Worm (Caenorhabditis elegans) whole organism, mixed stage, embryonic: ENCODE results near the gene unc-26.

ENCODE experiments used
- M03D4.4 ChIP-seq: sonication (generic microtip); optimal IDR thresholded peaks from 2 replicates; lab custom pipeline; 2017; ENCODE audit warnings: mild to moderate bottlenecking, missing genetic modification characterization, missing compliant biosample characterization
- blmp-1 ChIP-seq: fragments of 150-350 bp; optimal IDR thresholded peaks from 2 replicates; lab custom pipeline; 2014; ENCODE audit warnings: missing biosample characterization, missing genetic modification characterization
- ceh-39 ChIP-seq: fragments of 150-350 bp; optimal IDR thresholded peaks from 2 replicates; lab custom pipeline; 2014; ENCODE audit warnings: missing biosample characterization, missing genetic modification characterization
- ceh-43 ChIP-seq: fragments of 200-800 bp; sonication (Bioruptor generic); optimal IDR thresholded peaks from 2 replicates; lab custom pipeline; 2018; ENCODE audit warnings: mild to moderate bottlenecking, missing genetic modification characterization, moderate library complexity, missing compliant biosample characterization
- ceh-83 ChIP-seq: fragments of 200-800 bp; sonication (Bioruptor generic); optimal IDR thresholded peaks from 2 replicates; lab custom pipeline; 2018; ENCODE audit warnings: mild to moderate bottlenecking, missing genetic modification characterization, missing compliant biosample characterization
- ces-1 ChIP-seq: fragments of 150-350 bp; optimal IDR thresholded peaks from 2 replicates; lab custom pipeline; 2014; ENCODE audit warnings: missing biosample characterization, missing genetic modification reagents, missing genetic modification characterization
- cnd-1 ChIP-seq: fragments of 200-800 bp; sonication (Bioruptor generic); optimal IDR thresholded peaks from 2 replicates; lab custom pipeline; 2018; ENCODE audit warnings: mild to moderate bottlenecking, missing genetic modification characterization, missing compliant biosample characterization
- elt-1 ChIP-seq: sonication (generic microtip); optimal IDR thresholded peaks from 2 replicates; lab custom pipeline; 2017; ENCODE audit warnings: missing genetic modification characterization, mild to moderate bottlenecking, missing compliant biosample characterization, antibody characterized with exemption, moderate library complexity, borderline replicate concordance; ENCODE audit not compliant: insufficient read depth
- elt-3 ChIP-seq: fragments of 150-350 bp; optimal IDR thresholded peaks from 2 replicates; lab custom pipeline; 2014; ENCODE audit warnings: missing biosample characterization, missing genetic modification characterization
- ham-2 ChIP-seq: fragments of 200-800 bp; sonication (Bioruptor generic); optimal IDR thresholded peaks from 2 replicates; lab custom pipeline; 2018; ENCODE audit warnings: mild to moderate bottlenecking, missing genetic modification characterization, missing compliant biosample characterization
- lin-13 ChIP-seq: fragments of 150-350 bp; optimal IDR thresholded peaks from 2 replicates; lab custom pipeline; 2014; ENCODE audit warnings: missing biosample characterization, missing genetic modification characterization
- lin-32 ChIP-seq: fragments of 200-800 bp; sonication (Bioruptor generic); optimal IDR thresholded peaks from 2 replicates; lab custom pipeline; 2018; ENCODE audit warnings: mild to moderate bottlenecking, missing genetic modification characterization, missing compliant biosample characterization
- lsy-2 ChIP-seq: fragments of 150-350 bp; optimal IDR thresholded peaks from 2 replicates; lab custom pipeline; 2014; ENCODE audit warnings: missing biosample characterization, missing genetic modification characterization
- mab-5 ChIP-seq: fragments of 150-350 bp; optimal IDR thresholded peaks from 2 replicates; lab custom pipeline; 2014; ENCODE audit warnings: missing biosample characterization, missing genetic modification characterization
- mep-1 ChIP-seq: fragments of 150-350 bp; optimal IDR thresholded peaks from 2 replicates; lab custom pipeline; 2017; ENCODE audit warnings: missing biosample characterization, missing genetic modification reagents, missing genetic modification characterization, inconsistent platforms
- mls-2 ChIP-seq: sonication (generic microtip); optimal IDR thresholded peaks from 2 replicates; lab custom pipeline; 2016; ENCODE audit warnings: mild to moderate bottlenecking, missing genetic modification characterization, moderate library complexity, missing compliant biosample characterization
- nhr-12 ChIP-seq: fragments of 150-350 bp; optimal IDR thresholded peaks from 2 replicates; lab custom pipeline; 2014; ENCODE audit warnings: missing biosample characterization, missing genetic modification characterization
- nhr-2 ChIP-seq: fragments of 150-350 bp; optimal IDR thresholded peaks from 2 replicates; lab custom pipeline; 2014; ENCODE audit warnings: missing biosample characterization, missing genetic modification characterization
- nhr-237 ChIP-seq: fragments of 150-350 bp; optimal IDR thresholded peaks from 2 replicates; lab custom pipeline; 2014; ENCODE audit warnings: missing biosample characterization, missing genetic modification characterization
- nhr-28 ChIP-seq: fragments of 150-350 bp; optimal IDR thresholded peaks from 2 replicates; lab custom pipeline; 2014; ENCODE audit warnings: missing biosample characterization, missing genetic modification characterization
- nhr-76 ChIP-seq: sonication (generic microtip); optimal IDR thresholded peaks from 2 replicates; lab custom pipeline; 2017; ENCODE audit warnings: missing biosample characterization, missing genetic modification characterization
- pha-4 ChIP-seq: fragments of 150-350 bp; optimal IDR thresholded peaks from 2 replicates; lab custom pipeline; 2018; ENCODE audit warnings: missing biosample characterization, missing genetic modification reagents, missing genetic modification characterization
- sem-2 ChIP-seq: fragments of 200-800 bp; sonication (Bioruptor generic); optimal IDR thresholded peaks from 2 replicates; lab custom pipeline; 2018; ENCODE audit warnings: mild to moderate bottlenecking, missing genetic modification characterization, missing compliant biosample characterization
- snpc-4 ChIP-seq: fragments of 150-350 bp; optimal IDR thresholded peaks from 2 replicates; lab custom pipeline; 2014; ENCODE audit warnings: missing biosample characterization, missing genetic modification characterization
- sptf-1 ChIP-seq: sonication (generic microtip); optimal IDR thresholded peaks from 2 replicates; lab custom pipeline; 2017; ENCODE audit warnings: mild to moderate bottlenecking, missing genetic modification characterization, moderate library complexity, missing compliant biosample characterization
- tbx-8 ChIP-seq: fragments of 200-800 bp; sonication (Bioruptor generic); optimal IDR thresholded peaks from 2 replicates; lab custom pipeline; 2018; ENCODE audit warnings: mild to moderate bottlenecking, missing genetic modification characterization, moderate library complexity, missing compliant biosample characterization
- unc-120 ChIP-seq: sonication (generic microtip); optimal IDR thresholded peaks from 2 replicates; lab custom pipeline; 2017; ENCODE audit warnings: missing genetic modification characterization, missing compliant biosample characterization; ENCODE audit not compliant: poor library complexity, severe bottlenecking
- unc-39 ChIP-seq: fragments of 150-350 bp; optimal IDR thresholded peaks from 2 replicates; lab custom pipeline; 2014; ENCODE audit warnings: missing biosample characterization, missing genetic modification characterization
- unc-62 ChIP-seq: fragments of 150-350 bp; optimal IDR thresholded peaks from 2 replicates; lab custom pipeline; 2014; ENCODE audit warnings: missing biosample characterization, missing genetic modification reagents, missing genetic modification characterization
- zip-8 ChIP-seq: fragments of 150-350 bp; optimal IDR thresholded peaks from 2 replicates; lab custom pipeline; 2014; ENCODE audit warnings: missing biosample characterization, missing genetic modification characterization
- ztf-11 ChIP-seq: fragments of 150-350 bp; optimal IDR thresholded peaks from 2 replicates; lab custom pipeline; 2014; ENCODE audit warnings: missing biosample characterization, missing genetic modification characterization

unc-26 gene

DNA sequence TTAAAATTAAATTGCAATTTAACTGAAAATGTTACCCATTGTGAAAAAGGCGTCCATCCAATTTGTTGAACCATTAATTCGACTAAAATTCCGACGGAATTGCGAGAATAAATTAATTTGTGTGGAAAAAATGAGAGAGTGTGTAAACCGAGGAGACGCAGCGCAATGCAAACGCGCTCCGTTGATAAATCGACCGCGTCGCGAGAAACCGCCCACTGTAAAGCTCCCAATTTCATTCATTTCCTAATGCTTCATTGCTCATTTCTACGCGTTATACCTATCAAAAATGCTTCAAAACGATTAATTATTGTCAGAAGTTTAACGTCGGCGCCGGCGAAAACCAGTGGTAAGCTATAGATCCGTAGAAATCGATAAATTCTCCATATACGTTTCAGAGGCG lies 25.4 kb upstream of the unc-26 start, which contains the start of the genes Y67H2A.2 and micu-1:
Y67H2A.2 (minus strand) TSS at position 74 of the 400 bp plus-strand sequence.
micu-1 (plus strand) TSS at position 181 of the 400 bp plus-strand sequence.
- TF ChIP-seq lsy-2 (tag; lab: Kevin White, UChicago) (peak; percentile 71), ceh-39 (tag; lab: Kevin White, UChicago) (peak; percentile 61), mep-1 (tag; lab: Kevin White, UChicago) (peak; percentile 5), ceh-43 (GFP tag; lab: Kevin White, UChicago) (peak; percentile 37), pha-4 (peak; percentile 74), unc-62 (GFP tag; lab: Kevin White, UChicago) (no peak), mls-2 (tag; lab: Kevin White, UChicago) (peak; percentile 59), snpc-4 (tag; lab: Kevin White, UChicago) (no peak), sptf-1 (tag; lab: Kevin White, UChicago) (peak; percentile 30), lin-32 (GFP tag; lab: Kevin White, UChicago) (no peak), unc-39 (tag; lab: Kevin White, UChicago) (no peak), ztf-11 (tag; lab: Kevin White, UChicago) (peak; percentile 11), ces-1 (GFP tag; lab: Kevin White, UChicago) (peak; percentile 99)

DNA sequence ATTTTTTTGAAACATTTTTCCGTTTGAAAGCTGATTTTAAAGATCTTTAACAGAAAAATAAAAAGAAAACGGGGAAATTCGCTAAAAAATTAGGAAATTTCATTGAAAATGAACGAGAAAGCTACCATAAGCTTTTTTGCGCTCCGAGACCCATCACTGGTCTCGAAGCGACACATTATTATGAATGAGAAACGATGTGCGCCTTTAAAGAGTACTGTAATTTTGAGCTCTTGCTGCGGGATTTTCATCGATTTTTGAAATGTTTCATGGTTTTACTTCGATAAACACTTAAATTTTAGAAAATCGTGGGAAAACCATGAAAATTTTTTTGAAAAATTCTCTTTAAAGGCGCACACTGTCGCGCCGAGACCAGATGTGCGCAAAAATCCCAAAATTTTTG lies 17.9 kb upstream of the unc-26 start:
- TF ChIP-seq sptf-1 (tag; lab: Kevin White, UChicago) = no peak
- TF ChIP-seq lsy-2 (tag; lab: Kevin White, UChicago) = no peak
- TF ChIP-seq lin-32 (GFP tag; lab: Kevin White, UChicago) = no peak
- no peak for TF ChIP-seq unc-39 (tag; lab: Kevin White, UChicago)
- TF ChIP-seq zip-8 (tag; lab: Kevin White, UChicago) = no peak
- no peak for TF ChIP-seq ceh-39 (tag; lab: Kevin White, UChicago)
- no peak for TF ChIP-seq ham-2 (GFP tag; lab: Kevin White, UChicago)
- no peak for TF ChIP-seq cnd-1 (tag; lab: Kevin White, UChicago)
- no peak for TF ChIP-seq ces-1 (GFP tag; lab: Kevin White, UChicago)
- no peak for TF ChIP-seq blmp-1 (tag; lab: Kevin White, UChicago)
- no peak for TF ChIP-seq elt-1 (tag; lab: Kevin White, UChicago)
- TF ChIP-seq M03D4.4 (tag; lab: Kevin White, UChicago) = no peak
- no peak for TF ChIP-seq pha-4
- TF ChIP-seq lin-13 (tag; lab: Kevin White, UChicago) = no peak
- TF ChIP-seq nhr-76 (tag; lab: Kevin White, UChicago) = no peak
- TF ChIP-seq nhr-2 (tag; lab: Kevin White, UChicago) = no peak
- TF ChIP-seq mab-5 (tag; lab: Kevin White, UChicago) = no peak
- TF ChIP-seq nhr-237 (tag; lab: Kevin White, UChicago) = no peak

DNA sequence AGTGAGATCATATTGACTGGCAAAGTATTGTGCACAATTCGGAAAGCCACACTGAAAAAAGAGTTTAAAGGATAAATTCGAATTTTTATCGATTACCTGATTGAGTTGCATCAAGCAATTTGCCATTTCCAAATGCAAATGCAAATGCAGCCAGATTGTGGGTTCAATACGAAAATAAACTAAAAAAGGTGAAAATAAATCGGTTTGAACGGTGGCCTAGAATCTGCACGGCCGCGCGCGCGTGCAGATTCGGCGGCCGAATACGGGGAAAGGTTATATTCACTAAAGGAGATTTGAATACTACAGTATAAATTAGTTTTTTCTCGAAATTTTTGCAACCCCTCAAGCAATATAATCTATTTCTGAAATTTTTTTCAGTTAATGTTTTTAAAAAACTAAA lies 17.0 kb upstream of the unc-26 start, which contains the start of gene Y67H2A.10:
Y67H2A.10 (minus strand) TSS at position 184 of the 400 bp plus-strand sequence.
- TF ChIP-seq unc-39 (tag; lab: Kevin White, UChicago) = no peak
- TF ChIP-seq unc-120 (tag; lab: Kevin White, UChicago) = peak; percentile 83
- TF ChIP-seq, all 35 proteins: peak for 1

DNA sequence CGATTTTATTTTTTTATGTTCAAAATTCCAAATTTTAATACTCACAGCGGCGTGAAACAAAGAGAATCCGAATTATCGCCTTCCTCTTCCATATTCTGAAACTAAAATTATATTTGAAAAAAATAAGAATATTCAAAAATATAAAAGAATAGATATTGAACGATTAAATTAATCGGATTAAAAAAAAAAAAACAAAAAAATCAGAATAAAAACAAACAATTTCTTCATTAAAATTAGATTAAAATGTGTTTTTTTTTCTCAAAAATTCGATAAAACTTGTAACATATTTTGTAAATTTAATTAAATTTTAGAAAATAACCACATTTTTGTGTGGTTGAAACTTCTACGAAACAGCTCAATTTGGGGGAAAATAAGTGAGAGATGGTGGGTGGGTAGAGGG lies 10.5 kb upstream of the unc-26 start, which contains the start of gene cpsf-3:
cpsf-3 (minus strand) TSS at position 101 of the 400 bp plus-strand sequence.
- TF ChIP-seq ceh-83 (GFP tag; lab: Kevin White, UChicago) (no peak), tbx-8 (GFP tag; lab: Kevin White, UChicago) (no peak), ces-1 (GFP tag; lab: Kevin White, UChicago) (no peak), snpc-4 (tag; lab: Kevin White, UChicago) (no peak), elt-3 (tag; lab: Kevin White, UChicago) (no peak), sem-2 (GFP tag; lab: Kevin White, UChicago) (no peak), mep-1 (tag; lab: Kevin White, UChicago) (no peak), M03D4.4 (tag; lab: Kevin White, UChicago) (no peak), unc-120 (tag; lab: Kevin White, UChicago) (no peak), nhr-28 (tag; lab: Kevin White, UChicago) (no peak), nhr-2 (tag; lab: Kevin White, UChicago) (no peak), blmp-1 (tag; lab: Kevin White, UChicago) (no peak), sptf-1 (tag; lab: Kevin White, UChicago) (no peak), unc-39 (tag; lab: Kevin White, UChicago) (no peak), nhr-12 (no peak), zip-8 (tag; lab: Kevin White, UChicago) (no peak), mls-2 (tag; lab: Kevin White, UChicago) (no peak)
